Worm (Caenorhabditis elegans) whole organism, young adult: Measurements from ENCODE around the gene crh-1.

Experiments
- B0035.1 ChIP-seq: sonication (generic microtip); optimal IDR thresholded peaks from 2 replicates; lab custom pipeline; 2016; ENCODE audit warnings: missing genetic modification characterization, mild to moderate bottlenecking, missing compliant biosample characterization, missing genotype, missing genetic modification reagents
- bed-1 ChIP-seq: fragments of 200-800 bp; sonication (Bioruptor generic); IDR thresholded peaks from 2 replicates; pipeline ENCODE4 v1.3.6; 2022; ENCODE audit warnings: missing genetic modification reagents, missing genetic modification characterization, missing compliant biosample characterization
- lin-35 ChIP-seq, 3 experiments: fragments of 150-350 bp in 2 of 3; sonication (generic microtip) in 1 of 3; optimal IDR thresholded peaks; 2 replicates each; lab custom pipeline; 2014 to 2018; ENCODE audit warnings: missing biosample characterization in 3 of 3, missing genetic modification characterization in 3 of 3, missing genetic modification reagents in 3 of 3
- nfya-1 ChIP-seq: sonication (generic microtip); optimal IDR thresholded peaks from 2 replicates; lab custom pipeline; 2017; ENCODE audit warnings: antibody characterized with exemption, missing compliant biosample characterization, missing genetic modification characterization, borderline replicate concordance; ENCODE audit not compliant: insufficient read depth
- unc-62 ChIP-seq: fragments of 150-350 bp; optimal IDR thresholded peaks from 2 replicates; lab custom pipeline; 2014; ENCODE audit warnings: missing biosample characterization, missing genetic modification reagents, missing genetic modification characterization

- TF ChIP-seq bed-1 (GFP tag; lab: Robert Waterston, UW) = no peak
- no peak for TF ChIP-seq nfya-1 (tag; lab: Kevin White, UChicago)
- TF ChIP-seq lin-35 (GFP tag; optimal IDR thresholded peaks at IDR 0.05; lab: Kevin White, UChicago) = no peak
- TF ChIP-seq B0035.1 (tag; lab: Kevin White, UChicago) = no peak
- TF ChIP-seq unc-62 (GFP tag; lab: Kevin White, UChicago) = no peak
Observed at ce11 chrIII:11666819-11667218, 9.3 kb downstream of the crh-1 start.
